Worm (Caenorhabditis elegans) whole organism, L4 larva: ENCODE measurements around the gene pgm-2.

Experiments used
- ama-1 ChIP-seq: fragments of 150-350 bp; optimal IDR thresholded peaks from 2 replicates; lab custom pipeline; 2014; ENCODE audit warnings: inconsistent platforms, mixed read lengths
- arid-1 ChIP-seq: fragments of 200-800 bp; sonication (Bioruptor generic); conservative IDR thresholded peaks from 2 replicates; pipeline ENCODE4 v1.3.6; 2022; ENCODE audit warnings: missing genetic modification reagents, missing genetic modification characterization, missing compliant biosample characterization
- attf-4 ChIP-seq: sonication (generic microtip); optimal IDR thresholded peaks from 3 replicates; lab custom pipeline; 2017; ENCODE audit warnings: missing biosample characterization, missing genetic modification characterization
- ceh-82 ChIP-seq: sonication (generic microtip); optimal IDR thresholded peaks from 2 replicates; lab custom pipeline; 2017; ENCODE audit warnings: missing biosample characterization, missing genetic modification characterization
- egl-27 ChIP-seq: sonication (generic microtip); optimal IDR thresholded peaks from 3 replicates; lab custom pipeline; 2017; ENCODE audit warnings: missing biosample characterization, missing genetic modification reagents, missing genetic modification characterization
- hlh-30 ChIP-seq: sonication (generic microtip); optimal IDR thresholded peaks from 2 replicates; lab custom pipeline; 2017; ENCODE audit warnings: antibody characterized with exemption, mild to moderate bottlenecking, missing genetic modification characterization, missing compliant biosample characterization; ENCODE audit not compliant: insufficient read depth
- lin-15B ChIP-seq: fragments of 150-350 bp; sonication (generic microtip); optimal IDR thresholded peaks from 3 replicates; lab custom pipeline; 2014; ENCODE audit warnings: missing biosample characterization, missing genetic modification characterization
- lsy-2 ChIP-seq, 2 experiments: fragments of 150-350 bp in 1 of 2; sonication (generic microtip) in 1 of 2; optimal IDR thresholded peaks; 2 replicates each; lab custom pipeline; 2014 to 2017; ENCODE audit warnings: missing biosample characterization in 2 of 2, missing genetic modification characterization in 2 of 2
- nhr-237 ChIP-seq: sonication (generic microtip); optimal IDR thresholded peaks from 2 replicates; lab custom pipeline; 2017; ENCODE audit warnings: missing biosample characterization, missing genetic modification characterization
- pha-4 ChIP-seq, 2 experiments: fragments of 150-350 bp in 1 of 2; fragments of 200-800 bp in 1 of 2; sonication (Bioruptor generic) in 1 of 2; IDR thresholded peaks in 1 of 2; optimal IDR thresholded peaks in 1 of 2; 2 replicates each; pipeline versions ENCODE4 v1.3.6 to Lab custom; 2014 to 2022; ENCODE audit warnings: missing genetic modification characterization in 2 of 2, missing genetic modification reagents in 2 of 2, missing biosample characterization in 1 of 2, missing compliant biosample characterization in 1 of 2
- php-3 ChIP-seq: fragments of 200-800 bp; sonication (Bioruptor generic); IDR thresholded peaks from 2 replicates; pipeline ENCODE4 v1.3.6; 2022; ENCODE audit warnings: missing genetic modification reagents, missing genetic modification characterization, missing compliant biosample characterization
- snpc-4 ChIP-seq: fragments of 150-350 bp; optimal IDR thresholded peaks from 2 replicates; lab custom pipeline; 2014; ENCODE audit warnings: missing biosample characterization, missing genetic modification characterization
- unc-62 ChIP-seq, 3 experiments: fragments of 150-350 bp in 1 of 3; sonication (generic microtip); optimal IDR thresholded peaks in 2 of 3; peaks in 1 of 3; 1 replicate in 1 of 3; 2 replicates in 2 of 3; lab custom pipeline; 2014 to 2017; ENCODE audit warnings: missing biosample characterization in 3 of 3, missing genetic modification characterization in 3 of 3, missing genetic modification reagents in 3 of 3, missing genotype in 1 of 3

DNA sequence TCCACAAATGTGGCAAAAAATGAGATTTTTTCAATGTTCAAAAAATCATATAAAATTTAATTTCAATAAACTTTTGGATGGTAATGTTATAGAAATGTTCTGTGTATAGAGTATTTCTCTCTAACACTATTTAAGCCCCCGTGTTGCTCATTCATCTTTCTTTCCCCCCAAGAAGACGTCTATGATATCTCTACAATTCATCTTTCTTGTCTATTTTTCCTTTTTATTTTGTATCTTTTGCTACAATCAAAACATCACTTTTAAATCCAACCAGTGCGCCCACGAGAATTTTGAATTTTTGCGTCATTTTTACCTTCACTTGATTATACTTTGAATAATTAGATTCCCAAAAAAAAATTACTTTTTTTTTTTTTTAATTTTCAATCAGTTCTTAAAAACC lies 26.4 kb upstream of the pgm-2 start:
- TF ChIP-seq ceh-82 (no peak), ama-1 (lab: Kevin White, UChicago) (no peak), snpc-4 (tag; lab: Kevin White, UChicago) (no peak), pha-4 (GFP tag; IDR thresholded peaks at IDR 0.05; lab: Robert Waterston, UW) (no peak), pha-4 (tag; optimal IDR thresholded peaks at IDR 0.05; lab: Kevin White, UChicago) (no peak), php-3 (GFP tag; lab: Robert Waterston, UW) (no peak), unc-62 (GFP tag; optimal IDR thresholded peaks at IDR 0.05 in 1 of 2; lab: Kevin White, UChicago) (no peak), unc-62 (tag; optimal IDR thresholded peaks at IDR 0.05; lab: Kevin White, UChicago) (no peak), lin-15B (tag; lab: Kevin White, UChicago) (no peak), lsy-2 (tag; optimal IDR thresholded peaks at IDR 0.05; lab: Kevin White, UChicago) (no peak), nhr-237 (tag; lab: Kevin White, UChicago) (no peak), arid-1 (GFP tag; lab: Robert Waterston, UW) (no peak), attf-4 (tag; lab: Kevin White, UChicago) (no peak), egl-27 (tag; lab: Kevin White, UChicago) (no peak), hlh-30 (tag; lab: Kevin White, UChicago) (no peak)
